Worm (Caenorhabditis elegans): ENCODE measurements around the gene C09H10.4.

The C09H10.4 gene

DNA sequence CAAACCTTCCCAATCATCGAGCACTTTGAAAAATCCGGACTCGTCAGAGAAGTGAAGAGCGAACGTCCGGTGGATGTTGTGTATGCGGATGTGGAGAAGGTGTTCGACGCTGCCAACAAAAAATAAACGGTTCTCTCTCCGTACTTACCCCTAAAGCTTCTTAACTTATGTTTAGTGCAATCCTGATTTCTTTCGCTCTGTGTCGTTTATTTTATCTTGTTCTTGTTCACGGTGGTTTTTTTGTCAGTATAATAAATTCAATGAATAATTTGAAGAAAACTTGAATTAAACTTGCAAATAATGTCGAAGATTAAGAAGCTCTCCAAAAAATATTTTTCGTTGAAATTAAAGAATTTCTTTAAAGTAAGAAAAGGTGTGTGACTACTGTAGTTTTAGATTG is 29.0 kb downstream of the C09H10.4 start, which contains the start of gene F40F8.3:
Gene F40F8.3, plus strand, starts transcription at position 301 of the 400 bp plus-strand sequence.
- TF ChIP-seq F39B2.1 (GFP tag; IDR thresholded peaks at IDR 0.05), result no peak
- TF ChIP-seq C06A6.2 (GFP tag; conservative IDR thresholded peaks at IDR 0.05), result no peak
- TF ChIP-seq ceh-40 (GFP tag; IDR thresholded peaks at IDR 0.05), result no peak
- TF ChIP-seq Y79H2A.3 (GFP tag; conservative IDR thresholded peaks at IDR 0.05), result no peak
- TF ChIP-seq F49E8.2 (tag; optimal IDR thresholded peaks at IDR 0.05; ENCODE audit: insufficient read depth), result no peak
- no peak for TF ChIP-seq him-1 (tag; optimal IDR thresholded peaks at IDR 0.05)
- TF ChIP-seq lag-1 (GFP tag; IDR thresholded peaks at IDR 0.05), result no peak
- TF ChIP-seq bed-1 (GFP tag; IDR thresholded peaks at IDR 0.05), result no peak
- no peak for TF ChIP-seq mcd-1 (GFP tag; IDR thresholded peaks at IDR 0.05)
- TF ChIP-seq attf-3 (GFP tag; conservative IDR thresholded peaks at IDR 0.05), result no peak

ce11 chrII:11129517-11129916 is 29.6 kb downstream of the C09H10.4 start, which contains the start of gene F40F8.12:
TSS of gene F40F8.12 (plus strand) at chrII:11129817.
- TF ChIP-seq madf-6 (GFP tag; IDR thresholded peaks at IDR 0.05), result peak; percentile 42; the same call in 1 of the 2 replicates
- peak; percentile 45 for TF ChIP-seq madf-8 (GFP tag; conservative IDR thresholded peaks at IDR 0.05)
- peak; percentile 54 for TF ChIP-seq lsl-1 (GFP tag; optimal IDR thresholded peaks at IDR 0.05)
- TF ChIP-seq attf-3 (GFP tag; conservative IDR thresholded peaks at IDR 0.05), result no peak
- no peak for TF ChIP-seq dpff-1 (tag; optimal IDR thresholded peaks at IDR 0.05)
- TF ChIP-seq Y56A3A.18 (GFP tag; IDR thresholded peaks at IDR 0.05), result no peak

ce11 chrII:11132542-11132941 is 32.6 kb downstream of the C09H10.4 start, which contains the start of gene F40F8.11:
TSS of gene F40F8.11 (minus strand) at chrII:11132590.
- TF ChIP-seq efl-1 (GFP tag; optimal IDR thresholded peaks at IDR 0.05), result peak; percentile 65
- TF ChIP-seq ceh-58 (GFP tag; IDR thresholded peaks at IDR 0.05), result no peak
- TF ChIP-seq mcd-1 (GFP tag; IDR thresholded peaks at IDR 0.05), result peak; percentile 82
- TF ChIP-seq lin-54 (GFP tag; optimal IDR thresholded peaks at IDR 0.05), result peak; percentile 55
- TF ChIP-seq mes-4 (tag; optimal IDR thresholded peaks at IDR 0.05), result no peak
- TF ChIP-seq lin-35 (GFP tag; optimal IDR thresholded peaks at IDR 0.05), result peak in 1 of 3 experiments; percentile 59

- no peak for TF ChIP-seq rpc-1 (optimal IDR thresholded peaks at IDR 0.05)
- TF ChIP-seq rpc-1 (tag; optimal IDR thresholded peaks at IDR 0.05), result no peak
- no peak for TF ChIP-seq lag-1 (GFP tag; IDR thresholded peaks at IDR 0.05)
- no peak for TF ChIP-seq ceh-79 (tag; optimal IDR thresholded peaks at IDR 0.05)
- TF ChIP-seq Y79H2A.3 (GFP tag; conservative IDR thresholded peaks at IDR 0.05), result no peak
- TF ChIP-seq mes-4 (tag; optimal IDR thresholded peaks at IDR 0.05), result no peak
- no peak for TF ChIP-seq madf-8 (GFP tag; conservative IDR thresholded peaks at IDR 0.05)
- TF ChIP-seq aptf-3 (GFP tag; IDR thresholded peaks at IDR 0.05), result no peak
- no peak for TF ChIP-seq akir-1 (GFP tag; optimal IDR thresholded peaks at IDR 0.05)
- TF ChIP-seq attf-5 (GFP tag; optimal IDR thresholded peaks at IDR 0.05), result no peak
- TF ChIP-seq hrde-1 (tag; optimal IDR thresholded peaks at IDR 0.05; ENCODE audit: borderline replicate concordance), result no peak
- no peak for TF ChIP-seq ekl-4 (GFP tag; IDR thresholded peaks at IDR 0.05)
- TF ChIP-seq B0019.2 (GFP tag; conservative IDR thresholded peaks at IDR 0.05), result no peak
- no peak for TF ChIP-seq efl-1 (GFP tag; optimal IDR thresholded peaks at IDR 0.05)
These were observed 34.9 kb downstream of the C09H10.4 start, which contains the start of gene F40F8.5 for ce11 chrII:11134828-11135227. TSS of gene F40F8.5 (minus strand) at chrII:11134928.

DNA sequence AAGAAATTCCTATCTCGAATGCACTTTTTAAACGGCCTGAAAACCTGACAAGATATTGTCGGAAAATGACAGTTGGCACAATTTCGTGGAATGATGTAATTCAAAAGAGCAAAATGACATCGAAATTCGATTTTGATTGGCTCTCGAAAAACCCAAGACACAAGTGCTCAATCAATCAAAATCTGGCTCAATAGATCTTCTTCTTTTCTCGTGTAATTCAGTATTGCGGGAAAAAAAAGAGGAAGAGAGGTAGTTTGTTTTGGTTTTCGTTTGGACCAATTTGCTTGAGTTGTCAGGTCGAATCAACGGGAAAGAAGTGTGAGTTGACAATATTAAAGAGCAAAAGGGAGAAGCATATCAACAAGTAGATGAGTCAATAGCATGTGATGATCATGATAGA is 35.8 kb downstream of the C09H10.4 start:
- TF ChIP-seq nhr-80 (tag; optimal IDR thresholded peaks at IDR 0.05), result peak; percentile 18
- TF ChIP-seq nhr-27 (tag; optimal IDR thresholded peaks at IDR 0.05), result no peak
